Fruit fly (Drosophila melanogaster) whole organism: ENCODE results near the gene CheB38c.

Experiments used
- CG8478 ChIP-seq: fragments of >200 bp; optimal IDR thresholded peaks from 2 replicates; lab custom pipeline; 2018; ENCODE audit warnings: inconsistent platforms
- Dll ChIP-seq: fragments of >200 bp; optimal IDR thresholded peaks from 2 replicates; lab custom pipeline; 2017
- EcR ChIP-seq, 2 experiments: fragments of >200 bp; optimal IDR thresholded peaks; 2 replicates each; lab custom pipeline; 2017; ENCODE audit warnings: missing biosample characterization in 2 of 2, missing genetic modification characterization in 2 of 2, missing genetic modification reagents in 2 of 2

- TF ChIP-seq CG8478 (lab: Kevin White, UChicago) (no peak), EcR (GFP tag; optimal IDR thresholded peaks at IDR 0.05; lab: Kevin White, UChicago) (no peak), Dll (lab: Kevin White, UChicago) (no peak)
These were observed 3.6 kb upstream of the CheB38c start for dm6 chr2L:20824136-20824789.
